Fruit fly (Drosophila melanogaster): ENCODE results near the gene CG42655.

Gene CG42655

dm6 chr3L:19932917-19933316 lies 20.6 kb downstream of the CG42655 start (continued):
- TF ChIP-seq CG3163 (GFP tag; optimal IDR thresholded peaks at IDR 0.05), result peak; percentile 52
- no peak for TF ChIP-seq Lpt (GFP tag; optimal IDR thresholded peaks at IDR 0.05)
- no peak for TF ChIP-seq sima (GFP tag; optimal IDR thresholded peaks at IDR 0.05)
- TF ChIP-seq rib (GFP tag; IDR thresholded peaks at IDR 0.05), result no peak
- TF ChIP-seq CG4424 (GFP tag; optimal IDR thresholded peaks at IDR 0.05), result peak; percentile 36
- TF ChIP-seq pita (GFP tag; optimal IDR thresholded peaks at IDR 0.05), result no peak
- TF ChIP-seq Dbx (GFP tag; IDR thresholded peaks at IDR 0.05), result peak; percentile 44; the same call in 1 of the 3 replicates
- peak in 1 of 2 experiments; percentile 36 for TF ChIP-seq Hr51 (GFP tag; optimal IDR thresholded peaks at IDR 0.05)
- peak; percentile 40 for TF ChIP-seq grn (GFP tag; optimal IDR thresholded peaks at IDR 0.05)
- peak; percentile 25 for TF ChIP-seq CG18011 (GFP tag; optimal IDR thresholded peaks at IDR 0.05)
- TF ChIP-seq run (tag; optimal IDR thresholded peaks at IDR 0.05), result peak; percentile 39
- no peak for TF ChIP-seq gcm2 (GFP tag; optimal IDR thresholded peaks at IDR 0.05)
- TF ChIP-seq mld (GFP tag; IDR thresholded peaks at IDR 0.05; ENCODE audit: partially characterized antibody), result no peak
- TF ChIP-seq Oaz (GFP tag; IDR thresholded peaks at IDR 0.05), result no peak
- no peak for TF ChIP-seq cg (GFP tag; optimal IDR thresholded peaks at IDR 0.05)
- peak; percentile 49 for TF ChIP-seq unpg (GFP tag; optimal IDR thresholded peaks at IDR 0.05)
- TF ChIP-seq pan (optimal IDR thresholded peaks at IDR 0.05), result no peak
- TF ChIP-seq pan (GFP tag; optimal IDR thresholded peaks at IDR 0.05 in 1 of 2, IDR thresholded peaks at IDR 0.05 in 1 of 2), result peak in 1 of 2 experiments; percentile 36
- 0 out of 4 replicates have a peak, but pooled peaks have one; percentile 60 for TF ChIP-seq chinmo (GFP tag; IDR thresholded peaks at IDR 0.05; ENCODE audit: partially characterized antibody)
- TF ChIP-seq salm (tag; optimal IDR thresholded peaks at IDR 0.05), result peak; percentile 34
- TF ChIP-seq CG5953 (GFP tag; IDR thresholded peaks at IDR 0.05), result no peak
- TF ChIP-seq CG6813 (GFP tag; optimal IDR thresholded peaks at IDR 0.05), result peak; percentile 56
- TF ChIP-seq dysf (GFP tag; IDR thresholded peaks at IDR 0.05), result peak; percentile 44; the same call in 1 of the 3 replicates
- TF ChIP-seq kah (GFP tag; optimal IDR thresholded peaks at IDR 0.05), result peak; percentile 29
- no peak for TF ChIP-seq CG31224 (GFP tag; IDR thresholded peaks at IDR 0.05)
- TF ChIP-seq CG4328 (GFP tag; optimal IDR thresholded peaks at IDR 0.05), result no peak

dm6 chr3L:19931391-19931790 lies 22.1 kb downstream of the CG42655 start, which contains the start of gene CG46462:
TSS of gene CG46462 (plus strand) at chr3L:19931691.
- TF ChIP-seq sug (tag; optimal IDR thresholded peaks at IDR 0.05) (no peak), ems (GFP tag; optimal IDR thresholded peaks at IDR 0.05) (no peak), trem (tag; optimal IDR thresholded peaks at IDR 0.05) (no peak), aop (GFP tag; IDR thresholded peaks at IDR 0.05) (no peak), HHEX (GFP tag; optimal IDR thresholded peaks at IDR 0.05) (no peak), Tbp (GFP tag; optimal IDR thresholded peaks at IDR 0.05) (no peak)

- TF ChIP-seq lab (GFP tag; optimal IDR thresholded peaks at IDR 0.05), result peak; percentile 64
- TF ChIP-seq Side (GFP tag; optimal IDR thresholded peaks at IDR 0.05), result no peak
- TF ChIP-seq her (GFP tag; optimal IDR thresholded peaks at IDR 0.05), result no peak
- TF ChIP-seq Dbx (GFP tag; IDR thresholded peaks at IDR 0.05), result no peak
- peak; percentile 25 for TF ChIP-seq Hey (tag; optimal IDR thresholded peaks at IDR 0.05)
- TF ChIP-seq chinmo (GFP tag; IDR thresholded peaks at IDR 0.05; ENCODE audit: partially characterized antibody), result peak; percentile 81; the same call in 2 of the 4 replicates
- peak; percentile 33; the same call in 1 of the 2 replicates for TF ChIP-seq CG14441 (GFP tag; IDR thresholded peaks at IDR 0.05)
- TF ChIP-seq ara (GFP tag; IDR thresholded peaks at IDR 0.05), result no peak
- no peak for TF ChIP-seq CG8944 (GFP tag; optimal IDR thresholded peaks at IDR 0.05)
- TF ChIP-seq exex (tag; optimal IDR thresholded peaks at IDR 0.05), result peak; percentile 99
- no peak for TF ChIP-seq nerfin-1 (tag; optimal IDR thresholded peaks at IDR 0.05)
- TF ChIP-seq CG10431 (GFP tag; optimal IDR thresholded peaks at IDR 0.05), result peak; percentile 23
- TF ChIP-seq hkb (optimal IDR thresholded peaks at IDR 0.05), result no peak
- TF ChIP-seq hkb (GFP tag; IDR thresholded peaks at IDR 0.05), result 0 out of 2 replicates have a peak, but pooled peaks have one; percentile 10
- TF ChIP-seq Pdp1 (GFP tag; optimal IDR thresholded peaks at IDR 0.05), result peak in 1 of 2 experiments; percentile 81
- TF ChIP-seq CG11696 (GFP tag; IDR thresholded peaks at IDR 0.05), result no peak
- TF ChIP-seq CG2712 (tag; optimal IDR thresholded peaks at IDR 0.05), result no peak
- TF ChIP-seq Hr78 (GFP tag; optimal IDR thresholded peaks at IDR 0.05), result peak in 1 of 2 experiments; percentile 27
Observed at dm6 chr3L:19929719-19930334, 23.7 kb downstream of the CG42655 start.
